Fruit fly (Drosophila melanogaster) whole organism, embryonic: ENCODE data around the gene CG13721.
A peak's percentile ranks its signal among the peaks of the same experiment; 100 is the strongest.

Experiments used
- CG11456 ChIP-seq: fragments of 200-800 bp; sonication (Bioruptor generic); IDR thresholded peaks from 3 replicates; pipeline ENCODE4 v1.3.6; 2022; ENCODE audit warnings: missing biosample characterization, missing genetic modification characterization
- CG12155 ChIP-seq: fragments of 200-800 bp; sonication (Bioruptor generic); optimal IDR thresholded peaks from 3 replicates; lab custom pipeline; 2016; ENCODE audit warnings: missing biosample characterization, missing genetic modification characterization
- CG12659 ChIP-seq: fragments of 200-800 bp; sonication (Bioruptor generic); optimal IDR thresholded peaks from 3 replicates; lab custom pipeline; 2017; ENCODE audit warnings: mild to moderate bottlenecking, missing biosample characterization, missing genetic modification reagents, missing genetic modification characterization
- CG14965 ChIP-seq: fragments of 200-800 bp; sonication (Bioruptor generic); optimal IDR thresholded peaks from 2 replicates; lab custom pipeline; 2016; ENCODE audit warnings: missing biosample characterization, missing genetic modification characterization, borderline replicate concordance
- CG16815 ChIP-seq: fragments of 200-800 bp; sonication (Bioruptor generic); optimal IDR thresholded peaks from 3 replicates; lab custom pipeline; 2017; ENCODE audit warnings: missing biosample characterization, mild to moderate bottlenecking, missing genetic modification characterization
- CG2129 ChIP-seq: fragments of 200-800 bp; sonication (Bioruptor generic); IDR thresholded peaks from 2 replicates; pipeline ENCODE4 v1.3.6; 2022; ENCODE audit warnings: missing biosample characterization, missing genetic modification characterization; ENCODE audit not compliant: partially characterized antibody
- CG2202 ChIP-seq: fragments of 200-800 bp; sonication (Bioruptor generic); optimal IDR thresholded peaks from 2 replicates; lab custom pipeline; 2018; ENCODE audit warnings: missing biosample characterization, mild to moderate bottlenecking, missing genetic modification characterization
- CG2678 ChIP-seq: fragments of 200-800 bp; sonication (Bioruptor generic); optimal IDR thresholded peaks from 3 replicates; lab custom pipeline; 2019; ENCODE audit warnings: missing biosample characterization, mild to moderate bottlenecking, missing genetic modification characterization, moderate library complexity
- CG2712 ChIP-seq: fragments of 200-800 bp; optimal IDR thresholded peaks from 3 replicates; lab custom pipeline; 2019; ENCODE audit warnings: missing biosample characterization, mild to moderate bottlenecking, missing genetic modification characterization, moderate library complexity
- CG34376 ChIP-seq: fragments of 200-800 bp; sonication (Bioruptor generic); optimal IDR thresholded peaks from 2 replicates; lab custom pipeline; 2018; ENCODE audit warnings: missing biosample characterization, mild to moderate bottlenecking, missing genetic modification characterization
- CG34422 ChIP-seq: fragments of 200-800 bp; sonication (Bioruptor generic); IDR thresholded peaks from 3 replicates; pipeline ENCODE4 v1.3.6; 2022; ENCODE audit warnings: missing biosample characterization, missing genetic modification characterization
- CG5180 ChIP-seq: fragments of 200-800 bp; sonication (Bioruptor generic); optimal IDR thresholded peaks from 3 replicates; lab custom pipeline; 2017; ENCODE audit warnings: missing biosample characterization, missing genetic modification characterization, mild to moderate bottlenecking, moderate library complexity, missing genetic modification reagents
- CG5245 ChIP-seq: fragments of 200-800 bp; sonication (Bioruptor generic); optimal IDR thresholded peaks from 3 replicates; lab custom pipeline; 2016; ENCODE audit warnings: missing biosample characterization, missing genetic modification characterization
- CG7928 ChIP-seq: fragments of 200-800 bp; sonication (Bioruptor generic); optimal IDR thresholded peaks from 2 replicates; lab custom pipeline; 2017; ENCODE audit warnings: missing biosample characterization, mild to moderate bottlenecking, missing genetic modification characterization
- CG8089 ChIP-seq: fragments of 200-800 bp; sonication (Bioruptor generic); optimal IDR thresholded peaks from 3 replicates; lab custom pipeline; 2016; ENCODE audit warnings: missing biosample characterization, missing genetic modification characterization
- CG9609 ChIP-seq: fragments of 200-800 bp; sonication (Bioruptor generic); optimal IDR thresholded peaks from 3 replicates; lab custom pipeline; 2016; ENCODE audit warnings: missing biosample characterization, missing genetic modification characterization
- CG9932 ChIP-seq: fragments of 200-800 bp; sonication (Bioruptor generic); IDR thresholded peaks from 2 replicates; pipeline ENCODE4 v1.3.6; 2022; ENCODE audit warnings: missing biosample characterization, missing genetic modification characterization
- Deaf1 ChIP-seq: fragments of 200-800 bp; optimal IDR thresholded peaks from 3 replicates; lab custom pipeline; 2019; ENCODE audit warnings: missing biosample characterization, mild to moderate bottlenecking, missing genetic modification characterization, moderate library complexity
- Doc3 ChIP-seq: fragments of 200-800 bp; sonication (Bioruptor generic); IDR thresholded peaks from 3 replicates; pipeline ENCODE4 v1.3.6; 2022; ENCODE audit warnings: missing biosample characterization, missing genetic modification characterization; ENCODE audit not compliant: partially characterized antibody
- Elba2 ChIP-seq: fragments of 200-800 bp; sonication (Bioruptor generic); optimal IDR thresholded peaks from 3 replicates; lab custom pipeline; 2016; ENCODE audit warnings: missing biosample characterization, missing genetic modification characterization
- Hey ChIP-seq: fragments of 200-800 bp; sonication (Bioruptor generic); optimal IDR thresholded peaks from 3 replicates; lab custom pipeline; 2018; ENCODE audit warnings: missing biosample characterization, mild to moderate bottlenecking, missing genetic modification characterization
- NK7.1 ChIP-seq: fragments of 200-800 bp; sonication (Bioruptor generic); optimal IDR thresholded peaks from 3 replicates; lab custom pipeline; 2016; ENCODE audit warnings: missing biosample characterization, missing genetic modification characterization
- al ChIP-seq: fragments of 200-800 bp; sonication (Bioruptor generic); IDR thresholded peaks from 2 replicates; pipeline ENCODE4 v1.3.6; 2022; ENCODE audit warnings: missing biosample characterization, missing genetic modification characterization
- crc ChIP-seq: fragments of 200-800 bp; sonication (Bioruptor generic); optimal IDR thresholded peaks from 2 replicates; lab custom pipeline; 2016; ENCODE audit warnings: missing biosample characterization, missing genetic modification characterization
- ems ChIP-seq: fragments of 200-800 bp; sonication (Bioruptor generic); optimal IDR thresholded peaks from 3 replicates; lab custom pipeline; 2016; ENCODE audit warnings: missing biosample characterization, missing genetic modification characterization
- ewg ChIP-seq: fragments of 200-800 bp; sonication (Bioruptor generic); optimal IDR thresholded peaks from 3 replicates; lab custom pipeline; 2017; ENCODE audit warnings: mild to moderate bottlenecking, missing biosample characterization, missing genetic modification reagents, missing genetic modification characterization
- exex ChIP-seq: fragments of 200-800 bp; sonication (Bioruptor generic); optimal IDR thresholded peaks from 4 replicates; lab custom pipeline; 2018; ENCODE audit warnings: missing biosample characterization, mild to moderate bottlenecking, missing genetic modification characterization, moderate library complexity
- gce ChIP-seq: fragments of 200-800 bp; sonication (Bioruptor generic); IDR thresholded peaks from 3 replicates; pipeline ENCODE4 v1.3.6; 2022; ENCODE audit warnings: missing biosample characterization, missing genetic modification characterization
- grn ChIP-seq: fragments of 200-800 bp; sonication (Bioruptor generic); optimal IDR thresholded peaks from 3 replicates; lab custom pipeline; 2017; ENCODE audit warnings: missing biosample characterization, missing genetic modification characterization
- gsb-n ChIP-seq: fragments of 200-800 bp; sonication (Bioruptor generic); optimal IDR thresholded peaks from 3 replicates; lab custom pipeline; 2018; ENCODE audit warnings: missing biosample characterization, mild to moderate bottlenecking, missing genetic modification characterization
- insv ChIP-seq, 2 experiments: fragments of 200-800 bp; sonication (Bioruptor generic); optimal IDR thresholded peaks; 3 replicates each; lab custom pipeline; 2016 to 2018; ENCODE audit warnings: missing biosample characterization in 2 of 2, missing genetic modification characterization in 2 of 2
- klu ChIP-seq: fragments of 200-800 bp; sonication (Bioruptor generic); IDR thresholded peaks from 2 replicates; pipeline ENCODE4 v1.3.6; 2022; ENCODE audit warnings: missing biosample characterization, missing genetic modification characterization
- lola ChIP-seq, 3 experiments: fragments of >200 bp in 2 of 3; fragments of 200-800 bp in 1 of 3; sonication (Bioruptor generic) in 1 of 3; optimal IDR thresholded peaks; 2 replicates each; lab custom pipeline; 2017 to 2019; ENCODE audit warnings: missing biosample characterization in 3 of 3, missing genetic modification characterization in 3 of 3, mild to moderate bottlenecking in 1 of 3, moderate library complexity in 1 of 3
- mirr ChIP-seq: fragments of 200-800 bp; sonication (Bioruptor generic); optimal IDR thresholded peaks from 3 replicates; lab custom pipeline; 2018; ENCODE audit warnings: missing biosample characterization, mild to moderate bottlenecking, missing genetic modification characterization
- nom ChIP-seq: fragments of 200-800 bp; sonication (Bioruptor generic); optimal IDR thresholded peaks from 2 replicates; lab custom pipeline; 2017; ENCODE audit warnings: missing biosample characterization, missing genetic modification characterization, mild to moderate bottlenecking, moderate library complexity, missing genetic modification reagents
- org-1 ChIP-seq: fragments of 200-800 bp; sonication (Bioruptor generic); optimal IDR thresholded peaks from 2 replicates; lab custom pipeline; 2017; ENCODE audit warnings: missing biosample characterization, missing genetic modification characterization
- peb ChIP-seq: fragments of 200-800 bp; sonication (Bioruptor generic); IDR thresholded peaks from 2 replicates; pipeline ENCODE4 v1.3.6; 2022; ENCODE audit warnings: missing biosample characterization, missing genetic modification characterization
- pnt ChIP-seq: fragments of 200-800 bp; sonication (Bioruptor generic); optimal IDR thresholded peaks from 3 replicates; lab custom pipeline; 2016; ENCODE audit warnings: missing biosample characterization, missing genetic modification characterization
- pum ChIP-seq: fragments of 200-800 bp; sonication (Bioruptor generic); optimal IDR thresholded peaks from 2 replicates; lab custom pipeline; 2016; ENCODE audit warnings: missing biosample characterization, missing genetic modification characterization
- ranshi ChIP-seq: fragments of 200-800 bp; sonication (Bioruptor generic); IDR thresholded peaks from 2 replicates; pipeline ENCODE4 v1.3.6; 2022; ENCODE audit warnings: missing biosample characterization, missing genetic modification characterization
- repo ChIP-seq: fragments of 200-800 bp; sonication (Bioruptor generic); optimal IDR thresholded peaks from 2 replicates; lab custom pipeline; 2016; ENCODE audit warnings: missing biosample characterization, missing genetic modification characterization
- sc ChIP-seq, 3 experiments: fragments of >200 bp in 2 of 3; fragments of 200-800 bp in 1 of 3; sonication (Bioruptor generic) in 1 of 3; optimal IDR thresholded peaks; 2 replicates in 2 of 3; 3 replicates in 1 of 3; lab custom pipeline; 2017; ENCODE audit warnings: mild to moderate bottlenecking in 1 of 3, missing biosample characterization in 1 of 3, missing genetic modification characterization in 1 of 3, missing genetic modification reagents in 1 of 3
- sens-2 ChIP-seq: fragments of 200-800 bp; sonication (Bioruptor generic); IDR thresholded peaks from 2 replicates; pipeline ENCODE4 v1.3.6; 2022; ENCODE audit warnings: missing biosample characterization, missing genetic modification characterization
- shn ChIP-seq: fragments of 200-800 bp; sonication (Bioruptor generic); optimal IDR thresholded peaks from 3 replicates; lab custom pipeline; 2016; ENCODE audit warnings: missing biosample characterization, missing genetic modification characterization
- sna ChIP-seq: fragments of 200-800 bp; sonication (Bioruptor generic); IDR thresholded peaks from 2 replicates; pipeline ENCODE4 v1.3.6; 2022; ENCODE audit warnings: missing biosample characterization, missing genetic modification characterization; ENCODE audit not compliant: partially characterized antibody
- sqz ChIP-seq: fragments of 200-800 bp; sonication (Bioruptor generic); optimal IDR thresholded peaks from 3 replicates; lab custom pipeline; 2018; ENCODE audit warnings: missing biosample characterization, mild to moderate bottlenecking, missing genetic modification characterization
- sug ChIP-seq: fragments of 200-800 bp; optimal IDR thresholded peaks from 2 replicates; lab custom pipeline; 2019; ENCODE audit warnings: missing biosample characterization, mild to moderate bottlenecking, missing genetic modification characterization, moderate library complexity
- tap ChIP-seq: fragments of 200-800 bp; optimal IDR thresholded peaks from 3 replicates; lab custom pipeline; 2019; ENCODE audit warnings: missing biosample characterization, mild to moderate bottlenecking, missing genetic modification characterization, moderate library complexity
- trem ChIP-seq: fragments of 200-800 bp; optimal IDR thresholded peaks from 3 replicates; lab custom pipeline; 2019; ENCODE audit warnings: missing biosample characterization, mild to moderate bottlenecking, missing genetic modification characterization, moderate library complexity

Gene CG13721

DNA sequence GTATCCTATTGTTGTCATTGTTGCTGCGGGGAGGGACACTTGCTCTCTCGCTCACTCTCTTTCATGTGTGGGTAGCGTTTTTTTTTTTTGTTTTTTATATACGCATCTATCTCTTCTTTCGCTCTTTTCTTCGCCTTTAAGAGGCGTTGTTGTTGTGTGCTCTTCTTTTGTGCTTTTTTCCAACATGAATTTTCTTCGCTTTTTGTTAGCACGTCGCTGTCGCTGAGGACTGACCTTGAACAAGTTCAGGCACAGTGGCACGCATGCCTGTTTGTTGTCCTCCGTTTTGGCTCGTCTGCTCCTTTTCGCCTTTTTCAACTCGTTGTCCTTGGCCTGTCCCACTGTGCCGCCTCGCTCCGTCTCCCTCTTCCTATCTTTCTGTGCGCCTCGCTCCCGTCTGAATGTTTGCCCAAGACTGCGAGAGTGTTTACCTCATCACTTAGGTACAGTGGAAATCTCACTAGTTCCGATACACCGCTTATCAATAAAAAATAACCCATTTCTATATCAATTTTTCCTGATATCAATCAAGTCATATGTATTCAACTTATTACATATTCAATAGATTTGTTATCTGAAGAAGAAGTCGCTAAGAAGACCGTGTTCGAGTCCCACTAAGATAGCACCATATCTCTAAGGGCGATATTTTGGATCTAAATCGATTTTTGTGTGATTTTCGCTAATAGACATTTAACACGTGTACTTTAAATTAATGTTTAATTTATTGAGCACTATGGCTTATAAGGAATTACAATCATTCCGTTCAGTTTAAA lies 45.6 kb upstream of the CG13721 start (continued):
- TF ChIP-seq repo (GFP tag; lab: Kevin White, UChicago) (no peak), sna (GFP tag; lab: Robert Waterston, UW) (no peak), CG5245 (GFP tag; lab: Kevin White, UChicago) (no peak), CG2678 (tag; lab: Kevin White, UChicago) (no peak), mirr (GFP tag; lab: Kevin White, UChicago) (no peak), al (GFP tag; lab: Robert Waterston, UW) (peak; percentile 51; the same call in 1 of the 2 replicates), crc (GFP tag; lab: Kevin White, UChicago) (no peak), CG8089 (GFP tag; lab: Kevin White, UChicago) (no peak), CG2202 (tag; lab: Kevin White, UChicago) (no peak), CG2712 (tag; lab: Kevin White, UChicago) (no peak), CG14965 (GFP tag; lab: Kevin White, UChicago) (no peak), NK7.1 (GFP tag; lab: Kevin White, UChicago) (peak; percentile 12), ems (GFP tag; lab: Kevin White, UChicago) (peak; percentile 34), org-1 (GFP tag; lab: Kevin White, UChicago) (peak; percentile 9), insv (GFP tag; optimal IDR thresholded peaks at IDR 0.05; lab: Kevin White, UChicago) (no peak), gsb-n (tag; lab: Kevin White, UChicago) (no peak), Hey (no peak), peb (GFP tag; lab: Robert Waterston, UW) (no peak), CG12659 (GFP tag; lab: Kevin White, UChicago) (peak; percentile 14), CG34422 (GFP tag; lab: Robert Waterston, UW) (peak; percentile 19; the same call in 1 of the 3 replicates), sc (optimal IDR thresholded peaks at IDR 0.05; lab: Kevin White, UChicago) (no peak), sc (GFP tag; optimal IDR thresholded peaks at IDR 0.05; lab: Kevin White, UChicago) (no peak), lola (GFP tag; optimal IDR thresholded peaks at IDR 0.05; lab: Kevin White, UChicago) (no peak), Elba2 (GFP tag; lab: Kevin White, UChicago) (no peak), pum (GFP tag; lab: Kevin White, UChicago) (peak; percentile 15), Deaf1 (peak; percentile 3), CG16815 (GFP tag; lab: Kevin White, UChicago) (no peak), gce (GFP tag; lab: Robert Waterston, UW) (no peak), CG7928 (no peak), CG5180 (no peak), exex (peak; percentile 33), CG9609 (GFP tag; lab: Kevin White, UChicago) (peak; percentile 45), nom (peak; percentile 100), ranshi (GFP tag; lab: Robert Waterston, UW) (no peak), CG2129 (GFP tag; lab: Robert Waterston, UW) (no peak), tap (tag; lab: Kevin White, UChicago) (no peak), CG11456 (GFP tag; lab: Robert Waterston, UW) (peak; percentile 64; the same call in 2 of the 3 replicates), ewg (no peak), CG9932 (GFP tag; lab: Robert Waterston, UW) (peak; percentile 74), CG34376 (no peak), sens-2 (GFP tag; lab: Robert Waterston, UW) (no peak), klu (GFP tag; lab: Robert Waterston, UW) (no peak), pnt (peak; percentile 6), Doc3 (GFP tag; lab: Robert Waterston, UW) (no peak), grn (GFP tag; lab: Kevin White, UChicago) (peak; percentile 51), shn (GFP tag; lab: Kevin White, UChicago) (peak; percentile 36), sqz (GFP tag; lab: Kevin White, UChicago) (peak; percentile 95), CG12155 (GFP tag; lab: Kevin White, UChicago) (peak; percentile 32), sug (no peak), trem (tag; lab: Kevin White, UChicago) (no peak)
